Worm (Caenorhabditis elegans) whole organism, L4/young adult: Measurements from ENCODE around the gene R07B1.6.

ENCODE experiments used
- W03F9.2 ChIP-seq: fragments of 150-350 bp; optimal IDR thresholded peaks from 2 replicates; lab custom pipeline; 2014; ENCODE audit warnings: missing biosample characterization, missing genetic modification characterization
- dao-5 ChIP-seq: sonication (generic microtip); optimal IDR thresholded peaks from 2 replicates; lab custom pipeline; 2016; ENCODE audit warnings: missing genotype, missing genetic modification characterization, moderate library complexity, missing compliant biosample characterization
- him-1 ChIP-seq: sonication (generic microtip); optimal IDR thresholded peaks from 2 replicates; lab custom pipeline; 2016; ENCODE audit warnings: missing genotype, missing genetic modification reagents, missing genetic modification characterization, missing compliant biosample characterization

Gene R07B1.6

ce11 chrX:9899426-9900131 is 33.1 kb downstream of the R07B1.6 start, which contains the start of gene phf-34:
Gene phf-34 (minus strand): TSS chrX:9899476.
- peak; percentile 42 for TF ChIP-seq W03F9.2 (tag; lab: Kevin White, UChicago)
- TF ChIP-seq him-1 (tag; lab: Kevin White, UChicago) = no peak

- TF ChIP-seq him-1 (tag; lab: Kevin White, UChicago) = no peak
- no peak for TF ChIP-seq dao-5 (tag; lab: Kevin White, UChicago)
- TF ChIP-seq W03F9.2 (tag; lab: Kevin White, UChicago) = no peak
Measured at ce11 chrX:9905840-9906239, 39.4 kb downstream of the R07B1.6 start, which contains the start of gene F21G4.5. Gene F21G4.5 (plus strand): TSS chrX:9906140.

ce11 chrX:9917362-9917761 is 50.9 kb downstream of the R07B1.6 start, which contains the start of gene F21G4.6:
Gene F21G4.6 (minus strand): TSS chrX:9917448.
- TF ChIP-seq him-1 (tag; lab: Kevin White, UChicago) (no peak), dao-5 (tag; lab: Kevin White, UChicago) (no peak), W03F9.2 (tag; lab: Kevin White, UChicago) (no peak)

ce11 chrX:9918997-9919396 is 52.5 kb downstream of the R07B1.6 start, which contains the start of gene folr-1:
Gene folr-1 (plus strand): TSS chrX:9919297.
- no peak for TF ChIP-seq W03F9.2 (tag; lab: Kevin White, UChicago)
- TF ChIP-seq him-1 (tag; lab: Kevin White, UChicago) = no peak
- no peak for TF ChIP-seq dao-5 (tag; lab: Kevin White, UChicago)
